Worm (Caenorhabditis elegans) whole organism, L4 larva: ENCODE data around the gene ndg-4.
A peak's percentile ranks its signal among the peaks of the same experiment; 100 is the strongest.

Source experiments
- F26F4.8 ChIP-seq: fragments of 200-800 bp; sonication (Bioruptor generic); conservative IDR thresholded peaks from 2 replicates; pipeline ENCODE4 v1.3.6; 2022; ENCODE audit warnings: missing genetic modification characterization, missing compliant biosample characterization
- R02D3.7 ChIP-seq: fragments of 150-350 bp; sonication (generic microtip); optimal IDR thresholded peaks from 3 replicates; lab custom pipeline; 2014; ENCODE audit warnings: missing biosample characterization, missing genetic modification characterization
- T20F7.1 ChIP-seq: fragments of 200-800 bp; sonication (Bioruptor generic); optimal IDR thresholded peaks from 2 replicates; lab custom pipeline; 2018; ENCODE audit warnings: mild to moderate bottlenecking, missing genetic modification characterization, missing compliant biosample characterization
- Y48G9A.11 ChIP-seq: fragments of 200-800 bp; sonication (Bioruptor generic); IDR thresholded peaks from 2 replicates; pipeline ENCODE4 v1.3.6; 2022; ENCODE audit warnings: missing genetic modification reagents, missing genetic modification characterization, missing compliant biosample characterization
- Y75B8A.6 ChIP-seq: fragments of 200-800 bp; sonication (Bioruptor generic); IDR thresholded peaks from 2 replicates; pipeline ENCODE4 v1.3.6; 2022; ENCODE audit warnings: missing genetic modification reagents, missing genetic modification characterization, missing compliant biosample characterization
- aha-1 ChIP-seq: fragments of 150-350 bp; peaks from one replicate; lab custom pipeline; 2014; ENCODE audit warnings: missing biosample characterization, missing genetic modification characterization
- aly-2 ChIP-seq: sonication (generic microtip); optimal IDR thresholded peaks from 2 replicates; lab custom pipeline; 2018; ENCODE audit warnings: missing biosample characterization, missing genetic modification characterization
- ama-1 ChIP-seq: fragments of 150-350 bp; optimal IDR thresholded peaks from 2 replicates; lab custom pipeline; 2014; ENCODE audit warnings: inconsistent platforms, mixed read lengths
- arid-1 ChIP-seq: fragments of 200-800 bp; sonication (Bioruptor generic); conservative IDR thresholded peaks from 2 replicates; pipeline ENCODE4 v1.3.6; 2022; ENCODE audit warnings: missing genetic modification reagents, missing genetic modification characterization, missing compliant biosample characterization
- ceh-62 ChIP-seq: sonication (generic microtip); optimal IDR thresholded peaks from 2 replicates; lab custom pipeline; 2017; ENCODE audit warnings: missing biosample characterization, missing genetic modification characterization
- daf-16 ChIP-seq, 3 experiments: sonication (generic microtip); optimal IDR thresholded peaks; 2 replicates each; lab custom pipeline; 2016 to 2017; ENCODE audit warnings: missing genetic modification characterization in 3 of 3, missing genetic modification reagents in 3 of 3, mild to moderate bottlenecking in 2 of 3, missing compliant biosample characterization in 2 of 3, missing biosample characterization in 1 of 3, moderate library complexity in 1 of 3
- dmd-6 ChIP-seq: fragments of 200-800 bp; sonication (Bioruptor generic); IDR thresholded peaks from 2 replicates; pipeline ENCODE4 v1.3.6; 2022; ENCODE audit warnings: missing genetic modification reagents, missing genetic modification characterization, missing compliant biosample characterization
- dve-1 ChIP-seq: sonication (generic microtip); optimal IDR thresholded peaks from 2 replicates; lab custom pipeline; 2017; ENCODE audit warnings: antibody characterized with exemption, mild to moderate bottlenecking, missing genetic modification characterization, missing compliant biosample characterization; ENCODE audit not compliant: insufficient read depth
- egl-27 ChIP-seq: sonication (generic microtip); optimal IDR thresholded peaks from 3 replicates; lab custom pipeline; 2017; ENCODE audit warnings: missing biosample characterization, missing genetic modification reagents, missing genetic modification characterization
- gei-8 ChIP-seq: fragments of 200-800 bp; sonication (Bioruptor generic); optimal IDR thresholded peaks from 2 replicates; lab custom pipeline; 2018; ENCODE audit warnings: mild to moderate bottlenecking, missing genetic modification characterization, missing compliant biosample characterization
- hif-1 ChIP-seq, 2 experiments: sonication (generic microtip); optimal IDR thresholded peaks; 2 replicates each; lab custom pipeline; 2016 to 2017; ENCODE audit warnings: missing compliant biosample characterization in 2 of 2, missing genetic modification characterization in 2 of 2, missing genetic modification reagents in 2 of 2, missing genotype in 2 of 2, mild to moderate bottlenecking in 1 of 2
- hlh-11 ChIP-seq: fragments of 200-800 bp; sonication (Bioruptor generic); optimal IDR thresholded peaks from 2 replicates; lab custom pipeline; 2018; ENCODE audit warnings: mild to moderate bottlenecking, missing genetic modification characterization, missing compliant biosample characterization
- hlh-30 ChIP-seq: sonication (generic microtip); optimal IDR thresholded peaks from 2 replicates; lab custom pipeline; 2017; ENCODE audit warnings: antibody characterized with exemption, mild to moderate bottlenecking, missing genetic modification characterization, missing compliant biosample characterization; ENCODE audit not compliant: insufficient read depth
- lin-1 ChIP-seq: fragments of 200-800 bp; sonication (Bioruptor generic); IDR thresholded peaks from 2 replicates; pipeline ENCODE4 v1.3.6; 2022; ENCODE audit warnings: missing genetic modification reagents, missing genetic modification characterization, missing compliant biosample characterization
- lin-39 ChIP-seq: fragments of 150-350 bp; optimal IDR thresholded peaks from 2 replicates; lab custom pipeline; 2014; ENCODE audit warnings: missing biosample characterization, missing genetic modification reagents, missing genetic modification characterization
- lir-3 ChIP-seq: sonication (generic microtip); optimal IDR thresholded peaks from 2 replicates; lab custom pipeline; 2016; ENCODE audit warnings: mild to moderate bottlenecking, missing genetic modification characterization, missing compliant biosample characterization
- lsy-2 ChIP-seq, 2 experiments: fragments of 150-350 bp in 1 of 2; sonication (generic microtip) in 1 of 2; optimal IDR thresholded peaks; 2 replicates each; lab custom pipeline; 2014 to 2017; ENCODE audit warnings: missing biosample characterization in 2 of 2, missing genetic modification characterization in 2 of 2
- mes-2 ChIP-seq: sonication (generic microtip); optimal IDR thresholded peaks from 2 replicates; lab custom pipeline; 2016; ENCODE audit warnings: missing genotype, mild to moderate bottlenecking, missing genetic modification characterization, missing compliant biosample characterization; ENCODE audit not compliant: poor library complexity, severe bottlenecking
- mxl-3 ChIP-seq: fragments of 200-800 bp; sonication (Bioruptor generic); optimal IDR thresholded peaks from 2 replicates; lab custom pipeline; 2018; ENCODE audit warnings: mild to moderate bottlenecking, missing genetic modification characterization, missing compliant biosample characterization
- nhr-11 ChIP-seq: fragments of 150-350 bp; optimal IDR thresholded peaks from 2 replicates; lab custom pipeline; 2014; ENCODE audit warnings: missing biosample characterization, missing genetic modification characterization
- nhr-25 ChIP-seq: sonication (generic microtip); optimal IDR thresholded peaks from 2 replicates; lab custom pipeline; 2017; ENCODE audit warnings: missing genetic modification characterization, mild to moderate bottlenecking, missing compliant biosample characterization, antibody characterized with exemption, moderate library complexity, borderline replicate concordance; ENCODE audit not compliant: insufficient read depth
- nhr-28 ChIP-seq: fragments of 150-350 bp; optimal IDR thresholded peaks from 2 replicates; lab custom pipeline; 2014; ENCODE audit warnings: missing biosample characterization, missing genetic modification characterization
- nhr-41 ChIP-seq: fragments of 200-800 bp; sonication (Bioruptor generic); IDR thresholded peaks from 2 replicates; pipeline ENCODE4 v1.3.6; 2022; ENCODE audit warnings: missing genetic modification reagents, missing genetic modification characterization, missing compliant biosample characterization
- nhr-42 ChIP-seq: fragments of 200-800 bp; sonication (Bioruptor generic); IDR thresholded peaks from 2 replicates; pipeline ENCODE4 v1.3.6; 2022; ENCODE audit warnings: missing genetic modification characterization, missing compliant biosample characterization
- nhr-48 ChIP-seq: sonication (generic microtip); optimal IDR thresholded peaks from 2 replicates; lab custom pipeline; 2016; ENCODE audit warnings: mild to moderate bottlenecking, missing genetic modification characterization, missing compliant biosample characterization
- nhr-6 ChIP-seq: fragments of 150-350 bp; optimal IDR thresholded peaks from 2 replicates; lab custom pipeline; 2014; ENCODE audit warnings: missing biosample characterization, missing genetic modification characterization
- pha-4 ChIP-seq, 2 experiments: fragments of 150-350 bp in 1 of 2; fragments of 200-800 bp in 1 of 2; sonication (Bioruptor generic) in 1 of 2; IDR thresholded peaks in 1 of 2; optimal IDR thresholded peaks in 1 of 2; 2 replicates each; pipeline versions ENCODE4 v1.3.6 to Lab custom; 2014 to 2022; ENCODE audit warnings: missing genetic modification characterization in 2 of 2, missing genetic modification reagents in 2 of 2, missing biosample characterization in 1 of 2, missing compliant biosample characterization in 1 of 2
- php-3 ChIP-seq: fragments of 200-800 bp; sonication (Bioruptor generic); IDR thresholded peaks from 2 replicates; pipeline ENCODE4 v1.3.6; 2022; ENCODE audit warnings: missing genetic modification reagents, missing genetic modification characterization, missing compliant biosample characterization
- pqm-1 ChIP-seq: sonication (generic microtip); optimal IDR thresholded peaks from 2 replicates; lab custom pipeline; 2017; ENCODE audit warnings: missing biosample characterization, missing genetic modification characterization
- rbr-2 ChIP-seq: sonication (generic microtip); optimal IDR thresholded peaks from 2 replicates; lab custom pipeline; 2016; ENCODE audit warnings: missing genotype, missing genetic modification characterization, missing compliant biosample characterization
- saeg-2 ChIP-seq: fragments of 200-800 bp; sonication (Bioruptor generic); IDR thresholded peaks from 2 replicates; pipeline ENCODE4 v1.3.6; 2022; ENCODE audit warnings: missing genetic modification reagents, missing genetic modification characterization, missing compliant biosample characterization
- unc-130 ChIP-seq: sonication (generic microtip); optimal IDR thresholded peaks from 2 replicates; lab custom pipeline; 2016; ENCODE audit warnings: missing genetic modification reagents, missing genetic modification characterization, missing compliant biosample characterization
- zfp-2 ChIP-seq: sonication (generic microtip); optimal IDR thresholded peaks from 2 replicates; lab custom pipeline; 2016; ENCODE audit warnings: mild to moderate bottlenecking, missing genetic modification characterization, missing compliant biosample characterization
- zip-11 ChIP-seq: fragments of 200-800 bp; sonication (Bioruptor generic); IDR thresholded peaks from 2 replicates; pipeline ENCODE4 v1.3.6; 2022; ENCODE audit warnings: missing genetic modification characterization, missing compliant biosample characterization
- ztf-7 ChIP-seq: fragments of 150-350 bp; optimal IDR thresholded peaks from 2 replicates; lab custom pipeline; 2014; ENCODE audit warnings: missing biosample characterization, missing genetic modification characterization

ndg-4 gene

DNA sequence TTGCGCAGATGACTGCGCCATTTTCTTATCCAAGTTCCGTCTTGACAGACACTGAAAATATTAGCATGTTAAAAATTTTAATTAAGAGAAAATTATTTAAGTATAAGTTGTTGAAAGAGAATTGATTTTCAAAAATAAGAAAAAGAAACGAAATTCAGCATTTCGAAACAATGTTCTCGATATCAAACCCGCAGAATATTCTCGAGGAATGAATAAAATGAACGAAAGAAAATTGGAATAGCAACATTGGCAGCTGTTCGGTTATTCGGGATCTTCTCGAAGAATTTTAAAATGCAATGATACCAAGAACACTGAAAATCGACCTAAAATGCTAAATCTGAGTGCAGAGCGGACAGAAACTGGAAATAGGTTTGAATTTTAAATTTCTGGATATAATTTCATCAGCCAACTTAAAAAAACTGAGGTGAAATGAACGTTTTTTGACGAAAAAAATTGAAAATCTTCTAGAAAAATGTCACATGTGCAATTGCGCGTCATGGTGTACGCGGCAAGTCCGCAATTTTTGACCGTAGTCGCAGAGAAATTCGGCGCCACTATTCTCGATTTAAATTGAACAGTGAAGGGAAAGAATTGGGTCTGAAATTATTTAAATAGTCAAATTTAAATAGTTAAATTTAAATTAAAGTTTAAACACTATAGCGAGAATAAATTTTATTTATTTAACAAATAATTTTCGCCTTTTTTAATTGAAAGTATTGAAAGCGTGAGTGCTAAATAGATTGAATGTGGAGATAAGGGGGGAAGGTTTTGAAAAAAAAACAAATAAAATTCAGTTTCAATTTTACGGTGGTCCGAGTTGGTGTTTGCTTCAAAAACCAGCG, 41.1 kb upstream of the ndg-4 start, which contains the start of the genes cct-5 and F25F2.1 (continued):
- TF ChIP-seq hlh-11 (peak; percentile 39), nhr-28 (tag; lab: Kevin White, UChicago) (peak; percentile 29), rbr-2 (peak; percentile 26), lir-3 (tag; lab: Kevin White, UChicago) (no peak), zip-11 (GFP tag; lab: Robert Waterston, UW) (no peak), Y48G9A.11 (GFP tag; lab: Robert Waterston, UW) (no peak), saeg-2 (GFP tag; lab: Robert Waterston, UW) (no peak), arid-1 (GFP tag; lab: Robert Waterston, UW) (peak; percentile 53; the same call in 1 of the 2 replicates), hlh-30 (peak; percentile 77), lin-1 (no peak), aha-1 (tag; lab: Kevin White, UChicago) (peak; percentile 92), gei-8 (no peak), ceh-62 (tag; lab: Kevin White, UChicago) (no peak), zfp-2 (tag; lab: Kevin White, UChicago) (no peak), lin-39 (tag; lab: Kevin White, UChicago) (no peak), egl-27 (tag; lab: Kevin White, UChicago) (no peak), nhr-41 (GFP tag; lab: Robert Waterston, UW) (no peak), dmd-6 (0 out of 2 replicates have a peak, but pooled peaks have one; percentile 22), ama-1 (lab: Kevin White, UChicago) (no peak), nhr-25 (tag; lab: Kevin White, UChicago) (no peak), aly-2 (tag; lab: Kevin White, UChicago) (no peak), nhr-11 (tag; lab: Kevin White, UChicago) (peak; percentile 19), Y75B8A.6 (GFP tag; lab: Robert Waterston, UW) (no peak), nhr-42 (GFP tag; lab: Robert Waterston, UW) (no peak), T20F7.1 (peak; percentile 54), mes-2 (peak; percentile 70), unc-130 (GFP tag; lab: Kevin White, UChicago) (peak; percentile 76), R02D3.7 (tag; lab: Kevin White, UChicago) (no peak)

DNA sequence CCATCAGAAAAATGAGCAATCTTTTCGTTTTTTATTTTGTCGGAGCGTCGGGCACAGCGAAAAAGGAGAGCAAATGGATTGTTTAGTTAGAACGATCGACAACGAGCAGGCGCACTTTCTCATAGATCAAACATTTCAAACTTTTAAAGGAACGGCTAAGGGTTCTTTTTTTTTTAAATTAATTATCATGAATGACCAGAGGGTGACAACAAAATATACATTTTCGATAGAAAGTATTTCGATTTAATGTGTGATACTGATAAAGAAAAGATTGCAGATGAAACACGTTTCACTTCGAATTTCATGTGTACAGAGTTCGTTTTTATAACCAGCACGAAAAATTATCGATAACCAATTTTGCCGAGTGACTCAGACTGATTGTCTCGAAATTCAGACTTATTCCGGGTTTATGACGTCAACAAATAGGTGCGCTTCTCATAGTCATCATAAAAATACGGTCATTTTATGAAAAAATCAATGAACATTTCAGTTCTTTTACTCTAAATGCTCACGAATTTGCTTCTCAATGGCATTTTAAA, 39.5 kb upstream of the ndg-4 start:
- TF ChIP-seq hlh-11 = peak; percentile 75
- no peak for TF ChIP-seq F26F4.8 (GFP tag; lab: Robert Waterston, UW)
- TF ChIP-seq php-3 (GFP tag; lab: Robert Waterston, UW) = peak; percentile 62; the same call in 1 of the 2 replicates
- TF ChIP-seq dmd-6 = peak; percentile 75
- TF ChIP-seq nhr-48 = peak; percentile 39
- 0 out of 2 replicates have a peak, but pooled peaks have one; percentile 6 for TF ChIP-seq pha-4 (GFP tag; IDR thresholded peaks at IDR 0.05; lab: Robert Waterston, UW)
- TF ChIP-seq pha-4 (tag; optimal IDR thresholded peaks at IDR 0.05; lab: Kevin White, UChicago) = no peak
- no peak for TF ChIP-seq ztf-7
- peak; percentile 32 for TF ChIP-seq dve-1 (tag; lab: Kevin White, UChicago)
- TF ChIP-seq pqm-1 (tag; lab: Kevin White, UChicago) = peak; percentile 75
- TF ChIP-seq arid-1 (GFP tag; lab: Robert Waterston, UW) = no peak
- TF ChIP-seq nhr-42 (GFP tag; lab: Robert Waterston, UW) = no peak
- TF ChIP-seq lin-1 = peak; percentile 9; the same call in 1 of the 2 replicates
- TF ChIP-seq mxl-3 = peak; percentile 5
- TF ChIP-seq nhr-6 (tag; lab: Kevin White, UChicago) = no peak
- TF ChIP-seq lsy-2 (tag; optimal IDR thresholded peaks at IDR 0.05; lab: Kevin White, UChicago) = peak in 1 of 2 experiments; percentile 29
- TF ChIP-seq hif-1 (tag; optimal IDR thresholded peaks at IDR 0.05; lab: Kevin White, UChicago) = peak in 1 of 2 experiments; percentile 26
- peak; percentile 93 for TF ChIP-seq aha-1 (tag; lab: Kevin White, UChicago)
- no peak for TF ChIP-seq daf-16 (GFP tag; optimal IDR thresholded peaks at IDR 0.05; lab: Kevin White, UChicago)
- TF ChIP-seq daf-16 (tag; optimal IDR thresholded peaks at IDR 0.05; lab: Kevin White, UChicago) = peak; percentile 75
- peak; percentile 73 for TF ChIP-seq nhr-28 (tag; lab: Kevin White, UChicago)
